Worm (Caenorhabditis elegans) whole organism, mixed stage, embryonic: ENCODE results near the gene W02H5.8.

ENCODE experiments used
- elt-1 ChIP-seq: sonication (generic microtip); optimal IDR thresholded peaks from 2 replicates; lab custom pipeline; 2017; ENCODE audit warnings: missing genetic modification characterization, mild to moderate bottlenecking, missing compliant biosample characterization, antibody characterized with exemption, moderate library complexity, borderline replicate concordance; ENCODE audit not compliant: insufficient read depth
- mep-1 ChIP-seq: fragments of 150-350 bp; optimal IDR thresholded peaks from 2 replicates; lab custom pipeline; 2017; ENCODE audit warnings: missing biosample characterization, missing genetic modification reagents, missing genetic modification characterization, inconsistent platforms
- nhr-237 ChIP-seq: fragments of 150-350 bp; optimal IDR thresholded peaks from 2 replicates; lab custom pipeline; 2014; ENCODE audit warnings: missing biosample characterization, missing genetic modification characterization
- unc-62 ChIP-seq: fragments of 150-350 bp; optimal IDR thresholded peaks from 2 replicates; lab custom pipeline; 2014; ENCODE audit warnings: missing biosample characterization, missing genetic modification reagents, missing genetic modification characterization
- ztf-11 ChIP-seq: fragments of 150-350 bp; optimal IDR thresholded peaks from 2 replicates; lab custom pipeline; 2014; ENCODE audit warnings: missing biosample characterization, missing genetic modification characterization

DNA sequence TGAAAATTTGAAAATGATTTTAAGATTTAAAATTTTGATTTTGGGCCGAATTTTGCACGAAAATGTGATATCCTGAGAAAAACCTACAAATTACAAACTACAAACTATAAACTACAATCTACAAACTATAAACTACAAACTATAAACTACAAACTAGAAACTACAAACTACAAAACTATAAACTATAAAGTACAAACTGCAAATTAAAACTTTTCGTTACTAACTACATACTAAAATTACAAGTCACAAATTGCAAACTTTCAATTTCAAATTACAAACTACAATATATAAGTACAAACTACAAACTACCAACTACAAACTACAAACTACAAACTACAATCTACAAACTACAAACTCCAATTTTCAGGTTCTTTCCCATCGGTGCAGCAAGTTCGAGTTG is 31.0 kb upstream of the W02H5.8 start:
- no peak for TF ChIP-seq ztf-11
- no peak for TF ChIP-seq unc-62
- TF ChIP-seq mep-1 (tag; lab: Kevin White, UChicago) = no peak
- no peak for TF ChIP-seq elt-1 (tag; lab: Kevin White, UChicago)
- no peak for TF ChIP-seq nhr-237 (tag; lab: Kevin White, UChicago)
